Worm (Caenorhabditis elegans): ENCODE results near the gene D2023.4.

DNA sequence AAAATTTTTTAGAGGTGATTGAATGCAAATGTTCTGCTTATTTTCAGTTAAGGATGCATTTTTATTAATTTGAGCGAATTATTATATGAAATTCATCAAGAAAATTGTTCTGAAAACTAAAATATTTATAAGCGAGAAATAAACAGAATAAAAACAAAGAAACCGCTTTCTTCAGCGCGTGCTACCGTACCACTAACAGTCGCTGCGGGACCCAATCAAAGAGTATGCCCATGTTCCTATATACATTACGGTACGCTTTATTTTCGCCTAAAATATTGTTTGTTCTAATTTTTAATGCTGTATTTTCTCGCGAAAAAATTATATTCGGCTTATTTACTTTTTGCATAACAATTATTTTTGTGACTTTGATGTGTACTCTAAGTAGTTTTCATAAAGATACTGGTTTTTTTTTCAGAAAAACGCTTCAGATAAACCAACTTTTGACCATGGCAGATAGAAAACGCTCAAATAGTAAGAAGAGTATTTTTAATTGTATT is 37.8 kb downstream of the D2023.4 start, which contains the start of gene F55A11.8:
- TF ChIP-seq ceh-82 (tag; optimal IDR thresholded peaks at IDR 0.05): no peak
- TF ChIP-seq elt-3 (tag; optimal IDR thresholded peaks at IDR 0.05): no peak
